Worm (Caenorhabditis elegans) whole organism, L1 larva: ENCODE measurements around the gene F56D6.18.

Experiments
- aly-2 ChIP-seq: fragments of 150-350 bp; optimal IDR thresholded peaks from 2 replicates; lab custom pipeline; 2014; ENCODE audit warnings: missing biosample characterization, missing genetic modification characterization
- ceh-82 ChIP-seq, 3 experiments: fragments of 150-350 bp in 1 of 3; sonication (generic microtip) in 2 of 3; optimal IDR thresholded peaks; 2 replicates each; lab custom pipeline; 2014 to 2017; ENCODE audit warnings: missing biosample characterization in 3 of 3, missing genetic modification characterization in 3 of 3
- elt-2 ChIP-seq: sonication (generic microtip); optimal IDR thresholded peaks from 2 replicates; lab custom pipeline; 2016; ENCODE audit warnings: missing genetic modification characterization, mild to moderate bottlenecking, inconsistent platforms, missing compliant biosample characterization, missing genetic modification reagents
- pqm-1 ChIP-seq: sonication (generic microtip); optimal IDR thresholded peaks from 3 replicates; lab custom pipeline; 2017; ENCODE audit warnings: missing biosample characterization, missing genetic modification characterization

DNA sequence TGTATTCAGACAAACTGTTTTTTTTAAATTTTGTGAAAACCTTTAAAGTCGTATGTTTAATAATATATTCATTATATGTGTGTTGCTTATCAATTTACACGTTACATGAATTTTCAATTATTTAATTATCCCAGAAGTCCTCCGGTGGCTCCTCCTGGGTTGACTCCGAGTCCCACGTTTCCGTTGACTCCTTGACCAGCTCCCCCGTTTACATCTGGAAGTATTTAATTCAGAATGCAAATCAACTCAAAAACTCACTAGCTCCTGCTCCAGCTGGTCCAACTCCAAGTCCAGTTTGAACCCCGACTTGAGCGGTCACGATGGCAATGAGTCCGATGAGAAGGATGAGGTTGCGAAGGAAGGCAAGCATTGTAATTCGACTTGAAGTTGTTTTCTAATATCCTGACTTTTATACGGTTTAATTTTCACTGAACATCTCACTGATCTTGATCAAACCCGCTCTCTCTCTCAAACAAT is 17.7 kb downstream of the F56D6.18 start, which contains the start of gene F56D6.8:
- TF ChIP-seq pqm-1 (no peak), elt-2 (no peak), ceh-82 (tag; optimal IDR thresholded peaks at IDR 0.05; lab: Kevin White, UChicago) (no peak), aly-2 (tag; lab: Kevin White, UChicago) (no peak)
